Fruit fly (Drosophila melanogaster): Measurements from ENCODE around the gene Spag1.

Spag1 gene

dm6 chr3R:26923830-26924333 is 23.7 kb upstream of the Spag1 start (continued):
- peak; percentile 81 for TF ChIP-seq CG17361 (GFP tag; IDR thresholded peaks at IDR 0.05)
- peak; percentile 53 for TF ChIP-seq phol (tag; optimal IDR thresholded peaks at IDR 0.05)
- peak; percentile 49 for TF ChIP-seq CG7556 (GFP tag; optimal IDR thresholded peaks at IDR 0.05)
- peak; percentile 59 for TF ChIP-seq unpg (GFP tag; optimal IDR thresholded peaks at IDR 0.05)
- TF ChIP-seq CG2678 (tag; optimal IDR thresholded peaks at IDR 0.05), result peak; percentile 86
- peak; percentile 4 for TF ChIP-seq CG2120 (GFP tag; optimal IDR thresholded peaks at IDR 0.05)
- peak; percentile 60 for TF ChIP-seq fd96Cb (tag; optimal IDR thresholded peaks at IDR 0.05)
- peak; percentile 40 for TF ChIP-seq CG4854 (GFP tag; optimal IDR thresholded peaks at IDR 0.05)
- TF ChIP-seq Fer1 (GFP tag; optimal IDR thresholded peaks at IDR 0.05), result peak; percentile 74
- peak; percentile 47; the same call in 1 of the 2 replicates for TF ChIP-seq CG14014 (GFP tag; IDR thresholded peaks at IDR 0.05)
- TF ChIP-seq CG18619 (GFP tag; optimal IDR thresholded peaks at IDR 0.05), result peak; percentile 33
- TF ChIP-seq CG7839 (tag; optimal IDR thresholded peaks at IDR 0.05), result peak; percentile 68
- TF ChIP-seq al (GFP tag; IDR thresholded peaks at IDR 0.05), result peak; percentile 30; the same call in 1 of the 2 replicates
- TF ChIP-seq kay (GFP tag; optimal IDR thresholded peaks at IDR 0.05), result peak; percentile 50
- TF ChIP-seq CG17829 (tag; optimal IDR thresholded peaks at IDR 0.05), result peak; percentile 39
- TF ChIP-seq CG8924 (tag; optimal IDR thresholded peaks at IDR 0.05), result peak; percentile 41
- peak; percentile 70 for TF ChIP-seq CG2875 (GFP tag; optimal IDR thresholded peaks at IDR 0.05)
- TF ChIP-seq Fer2 (tag; optimal IDR thresholded peaks at IDR 0.05), result peak; percentile 37
- no peak for TF ChIP-seq CG15479 (GFP tag; optimal IDR thresholded peaks at IDR 0.05)
- TF ChIP-seq CG15073 (GFP tag; optimal IDR thresholded peaks at IDR 0.05), result no peak
- peak; percentile 37 for TF ChIP-seq CG12299 (tag; optimal IDR thresholded peaks at IDR 0.05)
- peak; percentile 40 for TF ChIP-seq CoRest (tag; optimal IDR thresholded peaks at IDR 0.05)
- TF ChIP-seq CG14667 (GFP tag; IDR thresholded peaks at IDR 0.05), result no peak
- TF ChIP-seq odd (GFP tag; optimal IDR thresholded peaks at IDR 0.05), result peak; percentile 54
- TF ChIP-seq CG18764 (GFP tag; optimal IDR thresholded peaks at IDR 0.05), result peak; percentile 35
- TF ChIP-seq ewg (GFP tag; optimal IDR thresholded peaks at IDR 0.05), result no peak
- TF ChIP-seq CG1233 (GFP tag; optimal IDR thresholded peaks at IDR 0.05), result peak; percentile 0
- TF ChIP-seq CG11093 (GFP tag; IDR thresholded peaks at IDR 0.05), result 0 out of 3 replicates have a peak, but pooled peaks have one; percentile 11
- TF ChIP-seq lab (GFP tag; optimal IDR thresholded peaks at IDR 0.05), result peak; percentile 61
- peak; percentile 9 for TF ChIP-seq CG12659 (GFP tag; optimal IDR thresholded peaks at IDR 0.05)
- peak; percentile 42; the same call in 1 of the 2 replicates for TF ChIP-seq Ada2b (GFP tag; IDR thresholded peaks at IDR 0.05)
- TF ChIP-seq CG11723 (GFP tag; optimal IDR thresholded peaks at IDR 0.05), result peak; percentile 53
- TF ChIP-seq CG15011 (GFP tag; optimal IDR thresholded peaks at IDR 0.05), result peak; percentile 23
- peak; percentile 62 for TF ChIP-seq sqz (GFP tag; optimal IDR thresholded peaks at IDR 0.05)
- no peak for TF ChIP-seq pan (optimal IDR thresholded peaks at IDR 0.05)
- TF ChIP-seq pan (GFP tag; optimal IDR thresholded peaks at IDR 0.05 in 1 of 2, IDR thresholded peaks at IDR 0.05 in 1 of 2), result peak in 1 of 2 experiments; percentile 62
- no peak for TF ChIP-seq da (GFP tag; optimal IDR thresholded peaks at IDR 0.05)
- peak; percentile 44 for TF ChIP-seq lbe (GFP tag; optimal IDR thresholded peaks at IDR 0.05)
- TF ChIP-seq sima (GFP tag; optimal IDR thresholded peaks at IDR 0.05), result peak; percentile 9
- TF ChIP-seq Nf-YC (tag; optimal IDR thresholded peaks at IDR 0.05), result peak; percentile 56
- TF ChIP-seq CG10147 (GFP tag; optimal IDR thresholded peaks at IDR 0.05), result peak; percentile 45
- TF ChIP-seq cwo (GFP tag; optimal IDR thresholded peaks at IDR 0.05), result peak; percentile 61
- TF ChIP-seq chm (GFP tag; IDR thresholded peaks at IDR 0.05), result no peak
- no peak for TF ChIP-seq NFAT (GFP tag; IDR thresholded peaks at IDR 0.05)
- peak; percentile 45 for TF ChIP-seq wek (GFP tag; optimal IDR thresholded peaks at IDR 0.05)
- TF ChIP-seq CTCF (GFP tag; optimal IDR thresholded peaks at IDR 0.05), result peak; percentile 9
- no peak for TF ChIP-seq CG17912 (GFP tag; optimal IDR thresholded peaks at IDR 0.05)
- TF ChIP-seq prd (optimal IDR thresholded peaks at IDR 0.05), result no peak
- peak; percentile 52; the same call in 2 of the 3 replicates for TF ChIP-seq prd (GFP tag; IDR thresholded peaks at IDR 0.05)
- TF ChIP-seq Bdp1 (GFP tag; optimal IDR thresholded peaks at IDR 0.05), result no peak
- peak; percentile 1 for TF ChIP-seq Dek (tag; optimal IDR thresholded peaks at IDR 0.05)
